Fruit fly (Drosophila melanogaster) whole organism, wandering third instar larva: ENCODE results near the gene CG3386.

Experiments used
- CrebA ChIP-seq: fragments of 200-800 bp; sonication (Bioruptor generic); optimal IDR thresholded peaks from 2 replicates; lab custom pipeline; 2016; ENCODE audit warnings: missing biosample characterization, mild to moderate bottlenecking, missing genetic modification characterization, borderline replicate concordance
- Dfd ChIP-seq: fragments of >200 bp; optimal IDR thresholded peaks from 2 replicates; lab custom pipeline; 2017; ENCODE audit warnings: missing biosample characterization, missing genetic modification characterization
- GATAd ChIP-seq: sonication (Bioruptor generic); optimal IDR thresholded peaks from 2 replicates; lab custom pipeline; 2016; ENCODE audit warnings: missing biosample characterization, missing genetic modification characterization
- br ChIP-seq: fragments of 200-800 bp; sonication (Bioruptor generic); optimal IDR thresholded peaks from 2 replicates; lab custom pipeline; 2016; ENCODE audit warnings: missing biosample characterization, missing genetic modification characterization
- dsf ChIP-seq: sonication (Bioruptor generic); optimal IDR thresholded peaks from 2 replicates; lab custom pipeline; 2016; ENCODE audit warnings: missing biosample characterization, missing genetic modification characterization, borderline replicate concordance
- pan ChIP-seq: fragments of >200 bp; optimal IDR thresholded peaks from 2 replicates; lab custom pipeline; 2017

DNA sequence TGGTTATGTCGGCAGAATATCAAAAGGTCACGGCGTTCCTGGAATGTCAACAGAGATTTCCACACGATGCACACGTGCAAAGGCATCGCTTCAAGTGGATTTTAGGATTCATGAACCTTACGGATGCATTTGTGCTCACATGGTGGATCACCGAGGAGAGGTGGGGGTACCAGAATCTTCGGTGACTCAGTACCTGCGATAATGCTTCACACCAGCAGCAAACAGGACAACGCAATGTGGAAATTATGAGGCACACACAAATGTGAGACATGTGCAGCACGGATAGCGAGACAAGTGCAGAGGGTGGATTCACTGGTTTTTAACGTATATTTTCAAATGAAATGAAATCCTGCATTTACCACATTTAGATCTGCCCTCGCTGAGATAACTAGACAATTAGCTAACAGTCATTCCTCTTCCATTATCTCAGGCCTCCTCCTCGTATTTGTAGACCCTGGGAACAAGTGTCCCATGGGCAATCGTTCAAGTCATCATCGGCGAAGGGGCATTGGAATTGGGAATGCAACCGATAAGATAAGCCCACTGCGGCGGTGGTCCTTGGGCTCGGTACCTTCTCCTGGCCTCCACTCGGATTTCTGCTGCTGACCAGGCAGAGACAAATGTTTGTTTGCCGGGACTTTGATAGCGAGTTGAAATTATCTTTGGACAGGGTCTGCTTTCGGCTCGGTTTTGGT lies 44.4 kb upstream of the CG3386 start:
- TF ChIP-seq dsf (GFP tag; lab: Kevin White, UChicago): no peak
- TF ChIP-seq GATAd (GFP tag; lab: Kevin White, UChicago): no peak
- no peak for TF ChIP-seq pan (lab: Kevin White, UChicago)
- TF ChIP-seq Dfd: no peak
- TF ChIP-seq CrebA (GFP tag; lab: Kevin White, UChicago): no peak
- no peak for TF ChIP-seq br
